Worm (Caenorhabditis elegans): ENCODE measurements around the gene F49E8.7.
A peak's percentile ranks its signal among the peaks of the same experiment; 100 is the strongest.

The F49E8.7 gene

DNA sequence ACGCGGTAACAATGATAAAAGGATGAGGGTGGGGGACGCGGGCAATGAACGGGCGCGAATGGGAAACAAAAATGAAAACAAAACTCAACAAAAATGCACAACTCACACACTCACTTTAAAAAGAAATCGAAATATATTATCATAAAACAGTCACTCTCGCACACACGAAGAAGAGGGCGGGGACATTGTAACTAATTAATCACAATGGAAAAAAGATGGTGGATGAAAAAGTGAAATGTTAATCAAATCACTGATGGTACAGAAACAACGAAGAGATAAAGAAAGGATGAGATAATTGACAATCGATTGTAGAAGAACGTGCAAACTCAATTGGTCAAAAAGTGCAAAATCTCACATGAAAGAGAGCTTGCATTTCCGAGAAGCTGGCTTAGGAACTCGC lies 3.1 kb upstream of the F49E8.7 start (continued):
- TF ChIP-seq B0336.3 (GFP tag; IDR thresholded peaks at IDR 0.05) (no peak), bed-1 (GFP tag; IDR thresholded peaks at IDR 0.05) (no peak), snpc-3.4 (tag; optimal IDR thresholded peaks at IDR 0.05) (peak; percentile 33), ceh-27 (GFP tag; optimal IDR thresholded peaks at IDR 0.05) (no peak), F33H1.4 (GFP tag; IDR thresholded peaks at IDR 0.05) (no peak), attf-6 (GFP tag; IDR thresholded peaks at IDR 0.05) (0 out of 2 replicates have a peak, but pooled peaks have one; percentile 11), nfyb-1 (GFP tag; IDR thresholded peaks at IDR 0.05) (no peak), ZK185.1 (tag; optimal IDR thresholded peaks at IDR 0.05; ENCODE audit: poor library complexity, severe bottlenecking) (no peak), ztf-22 (GFP tag; optimal IDR thresholded peaks at IDR 0.05) (no peak), hlh-26 (GFP tag; conservative IDR thresholded peaks at IDR 0.05) (no peak), cebp-2 (GFP tag; IDR thresholded peaks at IDR 0.05) (0 out of 2 replicates have a peak, but pooled peaks have one; percentile 6), K11D2.4 (GFP tag; IDR thresholded peaks at IDR 0.05) (no peak), sptf-2 (GFP tag; optimal IDR thresholded peaks at IDR 0.05) (no peak), hsf-1 (GFP tag; IDR thresholded peaks at IDR 0.05) (peak; percentile 51; the same call in 1 of the 2 replicates), madf-6 (GFP tag; IDR thresholded peaks at IDR 0.05) (peak; percentile 21; the same call in 1 of the 2 replicates), aptf-2 (GFP tag; conservative IDR thresholded peaks at IDR 0.05) (no peak), bed-2 (GFP tag; IDR thresholded peaks at IDR 0.05) (no peak), snpc-1.1 (tag; optimal IDR thresholded peaks at IDR 0.05; ENCODE audit: insufficient read depth) (no peak), nhr-179 (tag; optimal IDR thresholded peaks at IDR 0.05) (no peak), F37B4.10 (GFP tag; IDR thresholded peaks at IDR 0.05) (no peak), lsl-1 (GFP tag; optimal IDR thresholded peaks at IDR 0.05) (no peak), rcor-1 (GFP tag; IDR thresholded peaks at IDR 0.05) (no peak)

DNA sequence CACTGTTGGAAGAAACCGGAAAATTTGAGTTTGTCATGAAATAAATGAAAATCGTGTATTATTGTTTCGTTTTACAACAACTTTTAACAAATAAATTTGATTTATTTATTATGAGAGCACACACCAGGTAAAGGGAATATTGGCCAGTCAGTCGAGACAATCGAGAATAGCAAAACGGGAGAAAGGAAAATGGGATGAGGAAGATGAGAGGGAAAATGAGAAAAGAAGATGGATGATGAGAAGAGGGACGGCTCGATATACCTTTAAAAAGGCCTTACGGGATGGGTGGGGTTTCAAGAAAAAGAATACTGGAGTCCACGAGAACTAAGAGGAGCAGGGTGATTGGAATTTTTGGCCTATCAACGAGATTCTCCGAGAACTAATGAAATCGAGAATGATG lies 2.5 kb upstream of the F49E8.7 start:
- no peak for TF ChIP-seq ceh-27 (GFP tag; optimal IDR thresholded peaks at IDR 0.05)
- TF ChIP-seq rpc-1 (optimal IDR thresholded peaks at IDR 0.05), result no peak
- TF ChIP-seq rpc-1 (tag; optimal IDR thresholded peaks at IDR 0.05), result no peak
- no peak for TF ChIP-seq xnd-1 (tag; optimal IDR thresholded peaks at IDR 0.05)
- TF ChIP-seq ceh-100 (GFP tag; IDR thresholded peaks at IDR 0.05), result no peak
- TF ChIP-seq unc-62 (GFP tag; optimal IDR thresholded peaks at IDR 0.05), result no peak
- TF ChIP-seq snpc-4 (GFP tag; optimal IDR thresholded peaks at IDR 0.05), result peak; percentile 32
- peak in 1 of 4 experiments; percentile 1 for TF ChIP-seq snpc-4 (tag; optimal IDR thresholded peaks at IDR 0.05)
- TF ChIP-seq cebp-1 (GFP tag; IDR thresholded peaks at IDR 0.05), result no peak
- no peak for TF ChIP-seq cebp-1 (tag; optimal IDR thresholded peaks at IDR 0.05)
- TF ChIP-seq C17E4.6 (GFP tag; IDR thresholded peaks at IDR 0.05), result no peak
- no peak for TF ChIP-seq sdz-38 (tag; optimal IDR thresholded peaks at IDR 0.05)
- no peak for TF ChIP-seq Y56A3A.18 (GFP tag; IDR thresholded peaks at IDR 0.05)
- TF ChIP-seq rcor-1 (GFP tag; IDR thresholded peaks at IDR 0.05), result no peak
- TF ChIP-seq chd-7 (tag; optimal IDR thresholded peaks at IDR 0.05), result peak; percentile 28
- no peak for TF ChIP-seq zfh-2 (GFP tag; conservative IDR thresholded peaks at IDR 0.05)
- no peak for TF ChIP-seq gei-17 (GFP tag; optimal IDR thresholded peaks at IDR 0.05)
- no peak for TF ChIP-seq ceh-40 (GFP tag; IDR thresholded peaks at IDR 0.05)
- 0 out of 2 replicates have a peak, but pooled peaks have one; percentile 32 for TF ChIP-seq ztf-25 (GFP tag; IDR thresholded peaks at IDR 0.05)
- no peak for TF ChIP-seq hlh-26 (GFP tag; conservative IDR thresholded peaks at IDR 0.05)
- no peak for TF ChIP-seq Y79H2A.3 (GFP tag; conservative IDR thresholded peaks at IDR 0.05)
- no peak for TF ChIP-seq T26A5.8 (tag; optimal IDR thresholded peaks at IDR 0.05)
- TF ChIP-seq nfyb-1 (GFP tag; IDR thresholded peaks at IDR 0.05), result no peak
- TF ChIP-seq athp-1 (tag; optimal IDR thresholded peaks at IDR 0.05), result no peak
- peak; percentile 39; the same call in 1 of the 2 replicates for TF ChIP-seq hsf-1 (GFP tag; IDR thresholded peaks at IDR 0.05)
- no peak for TF ChIP-seq rec-8 (tag; optimal IDR thresholded peaks at IDR 0.05)
- peak; percentile 81 for TF ChIP-seq F49E8.2 (tag; optimal IDR thresholded peaks at IDR 0.05; ENCODE audit: insufficient read depth)
- no peak for TF ChIP-seq lsy-27 (tag; optimal IDR thresholded peaks at IDR 0.05; ENCODE audit: borderline replicate concordance, insufficient read depth)
- TF ChIP-seq ceh-91 (GFP tag; IDR thresholded peaks at IDR 0.05), result no peak
- TF ChIP-seq F37B4.10 (GFP tag; IDR thresholded peaks at IDR 0.05), result no peak
- TF ChIP-seq hmg-20 (GFP tag; IDR thresholded peaks at IDR 0.05), result no peak
- TF ChIP-seq bed-1 (GFP tag; IDR thresholded peaks at IDR 0.05), result no peak

All from whole organism, young adult.